Fruit fly (Drosophila melanogaster): ENCODE data around the gene CG9300.

dm6 chr3L:19555906-19556457 is 3.8 kb downstream of the CG9300 start:
- TF ChIP-seq Sox102F (GFP tag; optimal IDR thresholded peaks at IDR 0.05) (no peak), net (GFP tag; optimal IDR thresholded peaks at IDR 0.05) (no peak), fd59A (GFP tag; optimal IDR thresholded peaks at IDR 0.05) (no peak), CG11762 (GFP tag; optimal IDR thresholded peaks at IDR 0.05; ENCODE audit: insufficient read depth) (no peak), Sox15 (GFP tag; optimal IDR thresholded peaks at IDR 0.05) (no peak), svp (GFP tag) (no peak), Hr38 (GFP tag; optimal IDR thresholded peaks at IDR 0.05) (no peak), fkh (GFP tag; optimal IDR thresholded peaks at IDR 0.05) (no peak), Blimp-1 (GFP tag; optimal IDR thresholded peaks at IDR 0.05) (peak; percentile 91)
